Worm (Caenorhabditis elegans): ENCODE measurements around the gene F10G2.10.

- TF ChIP-seq ref-1 (GFP tag; conservative IDR thresholded peaks at IDR 0.05), result no peak
- TF ChIP-seq med-1 (GFP tag; optimal IDR thresholded peaks at IDR 0.05; ENCODE audit: insufficient read depth), result no peak
- no peak for TF ChIP-seq flt-1 (GFP tag; IDR thresholded peaks at IDR 0.05)
- no peak for TF ChIP-seq tab-1 (GFP tag; IDR thresholded peaks at IDR 0.05)
- no peak for TF ChIP-seq klf-2 (GFP tag; conservative IDR thresholded peaks at IDR 0.05)
- no peak for TF ChIP-seq cog-1 (tag; optimal IDR thresholded peaks at IDR 0.05)
- TF ChIP-seq ztf-23 (GFP tag; IDR thresholded peaks at IDR 0.05), result no peak
- TF ChIP-seq T22C8.4 (GFP tag; IDR thresholded peaks at IDR 0.05), result no peak
- TF ChIP-seq ztf-29 (GFP tag; IDR thresholded peaks at IDR 0.05), result no peak
Observed at ce11 chrV:7326928-7327327, 4.9 kb downstream of the F10G2.10 start, which contains the start of gene F10G2.4.

All from whole organism, midembryonic.